Worm (Caenorhabditis elegans) whole organism, mixed stage, embryonic: ENCODE data around the gene srw-34.

Experiments used
- bed-3 ChIP-seq: fragments of 200-800 bp; sonication (Bioruptor generic); optimal IDR thresholded peaks from 3 replicates; lab custom pipeline; 2018; ENCODE audit warnings: mild to moderate bottlenecking, missing genetic modification characterization, moderate library complexity, missing compliant biosample characterization
- ceh-43 ChIP-seq: fragments of 200-800 bp; sonication (Bioruptor generic); optimal IDR thresholded peaks from 2 replicates; lab custom pipeline; 2018; ENCODE audit warnings: mild to moderate bottlenecking, missing genetic modification characterization, moderate library complexity, missing compliant biosample characterization
- ces-1 ChIP-seq: fragments of 150-350 bp; optimal IDR thresholded peaks from 2 replicates; lab custom pipeline; 2014; ENCODE audit warnings: missing biosample characterization, missing genetic modification reagents, missing genetic modification characterization
- elt-3 ChIP-seq: fragments of 150-350 bp; optimal IDR thresholded peaks from 2 replicates; lab custom pipeline; 2014; ENCODE audit warnings: missing biosample characterization, missing genetic modification characterization
- ham-2 ChIP-seq: fragments of 200-800 bp; sonication (Bioruptor generic); optimal IDR thresholded peaks from 2 replicates; lab custom pipeline; 2018; ENCODE audit warnings: mild to moderate bottlenecking, missing genetic modification characterization, missing compliant biosample characterization
- mab-5 ChIP-seq: fragments of 150-350 bp; optimal IDR thresholded peaks from 2 replicates; lab custom pipeline; 2014; ENCODE audit warnings: missing biosample characterization, missing genetic modification characterization
- nhr-12 ChIP-seq: fragments of 150-350 bp; optimal IDR thresholded peaks from 2 replicates; lab custom pipeline; 2014; ENCODE audit warnings: missing biosample characterization, missing genetic modification characterization
- pha-4 ChIP-seq: fragments of 150-350 bp; optimal IDR thresholded peaks from 2 replicates; lab custom pipeline; 2018; ENCODE audit warnings: missing biosample characterization, missing genetic modification reagents, missing genetic modification characterization
- snpc-4 ChIP-seq: fragments of 150-350 bp; optimal IDR thresholded peaks from 2 replicates; lab custom pipeline; 2014; ENCODE audit warnings: missing biosample characterization, missing genetic modification characterization
- ztf-11 ChIP-seq: fragments of 150-350 bp; optimal IDR thresholded peaks from 2 replicates; lab custom pipeline; 2014; ENCODE audit warnings: missing biosample characterization, missing genetic modification characterization

DNA sequence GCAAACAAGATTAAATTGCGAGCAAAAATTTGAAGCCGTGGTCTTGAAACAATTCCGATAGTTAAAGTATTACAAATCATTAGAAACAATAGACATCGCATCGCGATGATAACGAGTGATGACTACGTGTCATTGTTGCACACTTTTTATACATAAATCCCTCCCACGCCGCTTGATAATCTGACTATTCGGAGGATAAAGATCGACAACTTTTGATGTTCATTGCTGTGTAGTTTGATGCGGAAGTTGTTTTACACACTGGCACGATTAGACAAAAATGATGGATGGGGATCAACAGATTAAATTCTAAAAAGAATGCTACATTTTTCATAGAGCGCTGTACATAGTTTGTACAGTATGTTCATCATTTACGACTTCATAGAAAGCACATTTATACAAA is 42.9 kb downstream of the srw-34 start, which contains the start of gene T08G3.11:
- TF ChIP-seq snpc-4, result no peak
- TF ChIP-seq bed-3 (GFP tag; lab: Kevin White, UChicago), result no peak
- TF ChIP-seq ham-2 (GFP tag; lab: Kevin White, UChicago), result no peak
- no peak for TF ChIP-seq ceh-43 (GFP tag; lab: Kevin White, UChicago)
- TF ChIP-seq nhr-12 (tag; lab: Kevin White, UChicago), result no peak
- TF ChIP-seq mab-5, result no peak
- TF ChIP-seq ztf-11, result no peak
- TF ChIP-seq pha-4 (tag; lab: Kevin White, UChicago), result no peak
- TF ChIP-seq elt-3 (tag; lab: Kevin White, UChicago), result no peak
- TF ChIP-seq ces-1 (GFP tag; lab: Kevin White, UChicago), result no peak
